Fruit fly (Drosophila melanogaster): Measurements from ENCODE around the gene CG43740.

CG43740 gene

dm6 chrX:10347979-10348692 is 14.7 kb downstream of the CG43740 start (continued):
- TF ChIP-seq Neu2 (GFP tag; optimal IDR thresholded peaks at IDR 0.05; ENCODE audit: borderline replicate concordance) (no peak), Gug (GFP tag; IDR thresholded peaks at IDR 0.05) (0 out of 4 replicates have a peak, but pooled peaks have one; percentile 15), Ssrp (tag; optimal IDR thresholded peaks at IDR 0.05) (no peak), Sox100B (GFP tag; optimal IDR thresholded peaks at IDR 0.05) (no peak)

- TF ChIP-seq Pdp1 (GFP tag; optimal IDR thresholded peaks at IDR 0.05): peak in 1 of 2 experiments; percentile 24
- no peak for TF ChIP-seq CG17385 (GFP tag; optimal IDR thresholded peaks at IDR 0.05)
- TF ChIP-seq ro (GFP tag; IDR thresholded peaks at IDR 0.05): no peak
These were observed 28.7 kb downstream of the CG43740 start for dm6 chrX:10362127-10362526.

dm6 chrX:10362557-10363366 is 29.3 kb downstream of the CG43740 start:
- TF ChIP-seq Dek (tag; optimal IDR thresholded peaks at IDR 0.05): no peak
- no peak for TF ChIP-seq CG14014 (GFP tag; IDR thresholded peaks at IDR 0.05)
- TF ChIP-seq tio (GFP tag; optimal IDR thresholded peaks at IDR 0.05): peak; percentile 31
- peak; percentile 6 for TF ChIP-seq ATbp (GFP tag; optimal IDR thresholded peaks at IDR 0.05)
- TF ChIP-seq her (GFP tag; optimal IDR thresholded peaks at IDR 0.05): no peak
- TF ChIP-seq Oaz (GFP tag; IDR thresholded peaks at IDR 0.05): no peak
- peak; percentile 66 for TF ChIP-seq CG7556 (GFP tag; optimal IDR thresholded peaks at IDR 0.05)
- no peak for TF ChIP-seq CG14050 (GFP tag; IDR thresholded peaks at IDR 0.05)
- peak; percentile 27 for TF ChIP-seq CG10209 (GFP tag; optimal IDR thresholded peaks at IDR 0.05)
- TF ChIP-seq CG30403 (GFP tag; optimal IDR thresholded peaks at IDR 0.05): peak; percentile 64
- no peak for TF ChIP-seq amos (GFP tag; IDR thresholded peaks at IDR 0.05; ENCODE audit: partially characterized antibody)
- no peak for TF ChIP-seq gce (GFP tag; IDR thresholded peaks at IDR 0.05)
- no peak for TF ChIP-seq B-H2 (GFP tag; optimal IDR thresholded peaks at IDR 0.05)
- no peak for TF ChIP-seq CG2875 (GFP tag; optimal IDR thresholded peaks at IDR 0.05)
- no peak for TF ChIP-seq Dip3 (GFP tag; optimal IDR thresholded peaks at IDR 0.05)
- peak; percentile 44 for TF ChIP-seq gem (tag; optimal IDR thresholded peaks at IDR 0.05)
- TF ChIP-seq CG9797 (GFP tag; optimal IDR thresholded peaks at IDR 0.05): no peak
- TF ChIP-seq CG15479 (GFP tag; optimal IDR thresholded peaks at IDR 0.05): no peak
- TF ChIP-seq Bdp1 (GFP tag; optimal IDR thresholded peaks at IDR 0.05): no peak
- TF ChIP-seq slbo (GFP tag; IDR thresholded peaks at IDR 0.05): peak; percentile 16; the same call in 1 of the 2 replicates
- peak; percentile 13 for TF ChIP-seq CG12155 (GFP tag; optimal IDR thresholded peaks at IDR 0.05)
- TF ChIP-seq CG10979 (tag; optimal IDR thresholded peaks at IDR 0.05): peak; percentile 48
- no peak for TF ChIP-seq ash1 (GFP tag; optimal IDR thresholded peaks at IDR 0.05)
- TF ChIP-seq CG3281 (GFP tag; optimal IDR thresholded peaks at IDR 0.05): peak; percentile 13
- peak; percentile 22 for TF ChIP-seq BtbVII (GFP tag; optimal IDR thresholded peaks at IDR 0.05)
- peak; percentile 36 for TF ChIP-seq CG13624 (GFP tag; optimal IDR thresholded peaks at IDR 0.05)
- TF ChIP-seq psq (GFP tag; optimal IDR thresholded peaks at IDR 0.05): no peak
- no peak for TF ChIP-seq CG32767 (GFP tag; IDR thresholded peaks at IDR 0.05)
- TF ChIP-seq CG10565 (GFP tag; optimal IDR thresholded peaks at IDR 0.05): peak; percentile 4
- peak; percentile 17 for TF ChIP-seq CG8924 (tag; optimal IDR thresholded peaks at IDR 0.05)
- TF ChIP-seq gcm2 (GFP tag; optimal IDR thresholded peaks at IDR 0.05): no peak
- peak; percentile 3 for TF ChIP-seq PHDP (tag; optimal IDR thresholded peaks at IDR 0.05)
- TF ChIP-seq al (GFP tag; IDR thresholded peaks at IDR 0.05): no peak
- peak; percentile 47 for TF ChIP-seq phol (tag; optimal IDR thresholded peaks at IDR 0.05)
- TF ChIP-seq tin (GFP tag; optimal IDR thresholded peaks at IDR 0.05): peak; percentile 9
- peak; percentile 32 for TF ChIP-seq Chrac-16 (GFP tag; optimal IDR thresholded peaks at IDR 0.05)
- TF ChIP-seq CG16863 (GFP tag; optimal IDR thresholded peaks at IDR 0.05): peak; percentile 5

Data from whole organism, embryonic.